Fruit fly (Drosophila melanogaster) whole organism, embryonic: ENCODE data around the gene CG31219.

Experiments
- BEAF-32 ChIP-seq: fragments of 200-800 bp; sonication (Bioruptor generic); optimal IDR thresholded peaks from 3 replicates; lab custom pipeline; 2017; ENCODE audit warnings: missing biosample characterization, missing genetic modification characterization, mild to moderate bottlenecking, moderate library complexity, missing genetic modification reagents
- CG10147 ChIP-seq: fragments of 200-800 bp; sonication (Bioruptor generic); optimal IDR thresholded peaks from 2 replicates; lab custom pipeline; 2019; ENCODE audit warnings: missing biosample characterization, mild to moderate bottlenecking, missing genetic modification characterization, moderate library complexity
- CG10209 ChIP-seq: fragments of 200-800 bp; sonication (Bioruptor generic); optimal IDR thresholded peaks from 3 replicates; lab custom pipeline; 2017; ENCODE audit warnings: missing biosample characterization, mild to moderate bottlenecking, missing genetic modification characterization, missing genetic modification reagents
- CG12104 ChIP-seq: fragments of 200-800 bp; sonication (Bioruptor generic); optimal IDR thresholded peaks from 3 replicates; lab custom pipeline; 2016; ENCODE audit warnings: missing biosample characterization, missing genetic modification characterization
- CG12299 ChIP-seq: fragments of 200-800 bp; sonication (Bioruptor generic); optimal IDR thresholded peaks from 2 replicates; lab custom pipeline; 2018; ENCODE audit warnings: missing biosample characterization, mild to moderate bottlenecking, missing genetic modification characterization
- CG12744 ChIP-seq: fragments of 200-800 bp; sonication (Bioruptor generic); optimal IDR thresholded peaks from 2 replicates; lab custom pipeline; 2016; ENCODE audit warnings: missing biosample characterization, missing genetic modification characterization
- CG18764 ChIP-seq: fragments of 200-800 bp; sonication (Bioruptor generic); optimal IDR thresholded peaks from 3 replicates; lab custom pipeline; 2016; ENCODE audit warnings: missing biosample characterization, missing genetic modification characterization
- CG2199 ChIP-seq: fragments of 200-800 bp; sonication (Bioruptor generic); IDR thresholded peaks from 3 replicates; pipeline ENCODE4 v1.3.6; 2022; ENCODE audit warnings: missing biosample characterization, missing genetic modification characterization
- CG33557 ChIP-seq: fragments of 200-800 bp; sonication (Bioruptor generic); optimal IDR thresholded peaks from 2 replicates; lab custom pipeline; 2019; ENCODE audit warnings: missing biosample characterization, mild to moderate bottlenecking, missing genetic modification characterization, moderate library complexity
- CG3407 ChIP-seq: fragments of 200-800 bp; sonication (Bioruptor generic); optimal IDR thresholded peaks from 2 replicates; lab custom pipeline; 2018; ENCODE audit warnings: missing biosample characterization, mild to moderate bottlenecking, missing genetic modification characterization
- CG42726 ChIP-seq: fragments of 200-800 bp; sonication (Bioruptor generic); IDR thresholded peaks from 2 replicates; pipeline ENCODE4 v1.3.6; 2022; ENCODE audit warnings: missing biosample characterization, missing genetic modification characterization; ENCODE audit not compliant: partially characterized antibody
- CG43689 ChIP-seq: fragments of 200-800 bp; sonication (Bioruptor generic); IDR thresholded peaks from 2 replicates; pipeline ENCODE4 v1.3.6; 2022; ENCODE audit warnings: missing biosample characterization, missing genetic modification characterization
- CG4404 ChIP-seq: fragments of 200-800 bp; sonication (Bioruptor generic); IDR thresholded peaks from 2 replicates; pipeline ENCODE4 v1.3.6; 2022; ENCODE audit warnings: missing biosample characterization, missing genetic modification characterization
- CG5180 ChIP-seq: fragments of 200-800 bp; sonication (Bioruptor generic); optimal IDR thresholded peaks from 3 replicates; lab custom pipeline; 2017; ENCODE audit warnings: missing biosample characterization, missing genetic modification characterization, mild to moderate bottlenecking, moderate library complexity, missing genetic modification reagents
- CG9215 ChIP-seq: fragments of 200-800 bp; sonication (Bioruptor generic); IDR thresholded peaks from 2 replicates; pipeline ENCODE4 v1.3.6; 2022; ENCODE audit warnings: missing biosample characterization, missing genetic modification characterization
- Camta ChIP-seq: fragments of 200-800 bp; sonication (Bioruptor generic); optimal IDR thresholded peaks from 2 replicates; lab custom pipeline; 2016; ENCODE audit warnings: missing biosample characterization, missing genetic modification characterization
- D19B ChIP-seq: fragments of 200-800 bp; sonication (Bioruptor generic); optimal IDR thresholded peaks from 2 replicates; lab custom pipeline; 2017; ENCODE audit warnings: missing biosample characterization, mild to moderate bottlenecking, missing genetic modification characterization
- Doc2 ChIP-seq: fragments of 200-800 bp; sonication (Bioruptor generic); IDR thresholded peaks from 2 replicates; pipeline ENCODE4 v1.3.6; 2022; ENCODE audit warnings: missing biosample characterization, missing genetic modification characterization
- ERR ChIP-seq: fragments of 200-800 bp; sonication (Bioruptor generic); optimal IDR thresholded peaks from 2 replicates; lab custom pipeline; 2016; ENCODE audit warnings: missing biosample characterization, missing genetic modification characterization
- H2.0 ChIP-seq: fragments of 200-800 bp; sonication (Bioruptor generic); IDR thresholded peaks from 2 replicates; pipeline ENCODE4 v1.3.6; 2022; ENCODE audit warnings: missing biosample characterization, missing genetic modification characterization
- Hmx ChIP-seq: fragments of 200-800 bp; sonication (Bioruptor generic); optimal IDR thresholded peaks from 2 replicates; lab custom pipeline; 2016; ENCODE audit warnings: missing biosample characterization, missing genetic modification characterization
- Jarid2 ChIP-seq: fragments of 200-800 bp; sonication (Bioruptor generic); optimal IDR thresholded peaks from 3 replicates; lab custom pipeline; 2017; ENCODE audit warnings: mild to moderate bottlenecking, missing biosample characterization, missing genetic modification reagents, missing genetic modification characterization
- Lim3 ChIP-seq: fragments of 200-800 bp; sonication (Bioruptor generic); IDR thresholded peaks from 2 replicates; pipeline ENCODE4 v1.3.6; 2022; ENCODE audit warnings: missing biosample characterization, missing genetic modification characterization
- MESR4 ChIP-seq: fragments of 200-800 bp; sonication (Bioruptor generic); optimal IDR thresholded peaks from 2 replicates; lab custom pipeline; 2018; ENCODE audit warnings: missing biosample characterization, mild to moderate bottlenecking, missing genetic modification characterization, moderate library complexity
- Oaz ChIP-seq: fragments of 200-800 bp; sonication (Bioruptor generic); IDR thresholded peaks from 2 replicates; pipeline ENCODE4 v1.3.6; 2022; ENCODE audit warnings: missing biosample characterization, missing genetic modification characterization
- PHDP ChIP-seq: fragments of 200-800 bp; sonication (Bioruptor generic); optimal IDR thresholded peaks from 3 replicates; lab custom pipeline; 2018; ENCODE audit warnings: missing biosample characterization, mild to moderate bottlenecking, missing genetic modification characterization, moderate library complexity
- Rfx ChIP-seq: fragments of 200-800 bp; sonication (Bioruptor generic); IDR thresholded peaks from 2 replicates; pipeline ENCODE4 v1.3.6; 2022; ENCODE audit warnings: missing biosample characterization, missing genetic modification characterization
- Rx ChIP-seq: fragments of 200-800 bp; sonication (Bioruptor generic); IDR thresholded peaks from 2 replicates; pipeline ENCODE4 v1.3.6; 2022; ENCODE audit warnings: missing biosample characterization, missing genetic modification characterization
- ac ChIP-seq: fragments of 200-800 bp; sonication (Bioruptor generic); optimal IDR thresholded peaks from 3 replicates; lab custom pipeline; 2017; ENCODE audit warnings: missing biosample characterization, mild to moderate bottlenecking, missing genetic modification characterization
- bsh ChIP-seq, 2 experiments: fragments of 200-800 bp; sonication (Bioruptor generic); optimal IDR thresholded peaks; 2 replicates each; lab custom pipeline; 2017 to 2018; ENCODE audit warnings: mild to moderate bottlenecking in 2 of 2, missing biosample characterization in 2 of 2, missing genetic modification characterization in 2 of 2, moderate library complexity in 1 of 2
- cg ChIP-seq: fragments of 200-800 bp; sonication (Bioruptor generic); optimal IDR thresholded peaks from 3 replicates; lab custom pipeline; 2019; ENCODE audit warnings: missing biosample characterization, mild to moderate bottlenecking, missing genetic modification characterization, moderate library complexity
- chinmo ChIP-seq: fragments of 200-800 bp; sonication (Bioruptor generic); IDR thresholded peaks from 4 replicates; pipeline ENCODE4 v1.3.6; 2022; ENCODE audit warnings: missing biosample characterization, missing genetic modification characterization; ENCODE audit not compliant: partially characterized antibody
- corto ChIP-seq: fragments of 200-800 bp; sonication (Bioruptor generic); optimal IDR thresholded peaks from 2 replicates; lab custom pipeline; 2016; ENCODE audit warnings: missing biosample characterization, mild to moderate bottlenecking, missing genetic modification characterization, moderate library complexity
- crp ChIP-seq, 2 experiments: fragments of 200-800 bp; sonication (Bioruptor generic); optimal IDR thresholded peaks; 2 replicates in 1 of 2; 3 replicates in 1 of 2; lab custom pipeline; 2017; ENCODE audit warnings: missing biosample characterization in 2 of 2, missing genetic modification characterization in 2 of 2, mild to moderate bottlenecking in 1 of 2, moderate library complexity in 1 of 2
- cwo ChIP-seq: fragments of 200-800 bp; sonication (Bioruptor generic); optimal IDR thresholded peaks from 3 replicates; lab custom pipeline; 2017; ENCODE audit warnings: missing biosample characterization, missing genetic modification characterization, mild to moderate bottlenecking, moderate library complexity, missing genetic modification reagents
- esg ChIP-seq: fragments of 200-800 bp; sonication (Bioruptor generic); conservative IDR thresholded peaks from 2 replicates; pipeline ENCODE4 v1.3.6; 2022; ENCODE audit warnings: missing biosample characterization, missing genetic modification characterization
- exex ChIP-seq: fragments of 200-800 bp; sonication (Bioruptor generic); optimal IDR thresholded peaks from 4 replicates; lab custom pipeline; 2018; ENCODE audit warnings: missing biosample characterization, mild to moderate bottlenecking, missing genetic modification characterization, moderate library complexity
- gcm2 ChIP-seq: fragments of 200-800 bp; sonication (Bioruptor generic); optimal IDR thresholded peaks from 2 replicates; lab custom pipeline; 2016; ENCODE audit warnings: missing biosample characterization, missing genetic modification characterization
- gro ChIP-seq: fragments of 200-800 bp; sonication (Bioruptor generic); optimal IDR thresholded peaks from 2 replicates; lab custom pipeline; 2016; ENCODE audit warnings: missing biosample characterization, missing genetic modification characterization
- ken ChIP-seq: fragments of 200-800 bp; sonication (Bioruptor generic); IDR thresholded peaks from 3 replicates; pipeline ENCODE4 v1.3.6; 2022; ENCODE audit warnings: missing biosample characterization, missing genetic modification characterization
- nom ChIP-seq: fragments of 200-800 bp; sonication (Bioruptor generic); optimal IDR thresholded peaks from 2 replicates; lab custom pipeline; 2017; ENCODE audit warnings: missing biosample characterization, missing genetic modification characterization, mild to moderate bottlenecking, moderate library complexity, missing genetic modification reagents
- ranshi ChIP-seq: fragments of 200-800 bp; sonication (Bioruptor generic); IDR thresholded peaks from 2 replicates; pipeline ENCODE4 v1.3.6; 2022; ENCODE audit warnings: missing biosample characterization, missing genetic modification characterization
- salm ChIP-seq: fragments of 200-800 bp; sonication (Bioruptor generic); optimal IDR thresholded peaks from 2 replicates; lab custom pipeline; 2018; ENCODE audit warnings: missing biosample characterization, mild to moderate bottlenecking, missing genetic modification characterization
- sd ChIP-seq: fragments of 200-800 bp; sonication (Bioruptor generic); optimal IDR thresholded peaks from 3 replicates; lab custom pipeline; 2018; ENCODE audit warnings: missing biosample characterization, mild to moderate bottlenecking, missing genetic modification characterization, moderate library complexity
- sna ChIP-seq: fragments of 200-800 bp; sonication (Bioruptor generic); IDR thresholded peaks from 2 replicates; pipeline ENCODE4 v1.3.6; 2022; ENCODE audit warnings: missing biosample characterization, missing genetic modification characterization; ENCODE audit not compliant: partially characterized antibody
- tio ChIP-seq: fragments of 200-800 bp; sonication (Bioruptor generic); optimal IDR thresholded peaks from 2 replicates; lab custom pipeline; 2017; ENCODE audit warnings: missing biosample characterization, missing genetic modification characterization, inconsistent platforms
- tna ChIP-seq: fragments of 200-800 bp; sonication (Bioruptor generic); IDR thresholded peaks from 2 replicates; pipeline ENCODE4 v1.3.6; 2022; ENCODE audit warnings: missing biosample characterization, missing genetic modification characterization; ENCODE audit not compliant: partially characterized antibody
- zen ChIP-seq: fragments of 200-800 bp; sonication (Bioruptor generic); optimal IDR thresholded peaks from 3 replicates; lab custom pipeline; 2018; ENCODE audit warnings: missing biosample characterization, mild to moderate bottlenecking, missing genetic modification characterization, moderate library complexity

CG31219 gene

dm6 chr3R:19641498-19642065, 9.2 kb upstream of the CG31219 start (continued):
- TF ChIP-seq CG33557 (GFP tag; lab: Kevin White, UChicago) (peak; percentile 72), ken (GFP tag; lab: Robert Waterston, UW) (peak; percentile 87), ERR (GFP tag; lab: Kevin White, UChicago) (peak; percentile 31), CG9215 (GFP tag; lab: Robert Waterston, UW) (no peak; the same call in 1 of the 2 replicates), gro (GFP tag; lab: Kevin White, UChicago) (peak; percentile 66), sd (peak; percentile 47), MESR4 (GFP tag; lab: Kevin White, UChicago) (no peak), CG10209 (GFP tag; lab: Kevin White, UChicago) (peak; percentile 79), D19B (GFP tag; lab: Kevin White, UChicago) (peak; percentile 62), PHDP (peak; percentile 96), CG12744 (GFP tag; lab: Kevin White, UChicago) (peak; percentile 41), ac (GFP tag; lab: Kevin White, UChicago) (peak; percentile 18), CG43689 (GFP tag; lab: Robert Waterston, UW) (peak; percentile 84), tna (no peak), CG12104 (GFP tag; lab: Kevin White, UChicago) (peak; percentile 83), cg (GFP tag; lab: Kevin White, UChicago) (peak; percentile 16), sna (GFP tag; lab: Robert Waterston, UW) (no peak), crp (GFP tag; optimal IDR thresholded peaks at IDR 0.05; lab: Kevin White, UChicago) (no peak), Doc2 (GFP tag; lab: Robert Waterston, UW) (peak; percentile 59; the same call in 1 of the 2 replicates), CG10147 (GFP tag; lab: Kevin White, UChicago) (peak; percentile 83), CG42726 (GFP tag; lab: Robert Waterston, UW) (no peak), salm (tag; lab: Kevin White, UChicago) (peak; percentile 88), CG4404 (GFP tag; lab: Robert Waterston, UW) (no peak), BEAF-32 (GFP tag; lab: Kevin White, UChicago) (no peak), esg (peak; percentile 80), H2.0 (GFP tag; lab: Robert Waterston, UW) (peak; percentile 89), Hmx (GFP tag; lab: Kevin White, UChicago) (no peak), corto (peak; percentile 47), ranshi (peak; percentile 92), exex (tag; lab: Kevin White, UChicago) (peak; percentile 66), Oaz (peak; percentile 75), Camta (GFP tag; lab: Kevin White, UChicago) (peak; percentile 56), CG2199 (GFP tag; lab: Robert Waterston, UW) (0 out of 3 replicates have a peak, but pooled peaks have one; percentile 65), cwo (GFP tag; lab: Kevin White, UChicago) (peak; percentile 86), bsh (GFP tag; optimal IDR thresholded peaks at IDR 0.05; lab: Kevin White, UChicago) (peak in 1 of 2 experiments; percentile 92), tio (peak; percentile 60), nom (GFP tag; lab: Kevin White, UChicago) (peak; percentile 44), Jarid2 (GFP tag; lab: Kevin White, UChicago) (peak; percentile 43), Lim3 (0 out of 2 replicates have a peak, but pooled peaks have one; percentile 51), CG3407 (GFP tag; lab: Kevin White, UChicago) (peak; percentile 64), chinmo (GFP tag; lab: Robert Waterston, UW) (no peak), CG5180 (GFP tag; lab: Kevin White, UChicago) (peak; percentile 73), CG12299 (tag; lab: Kevin White, UChicago) (peak; percentile 88), Rx (GFP tag; lab: Robert Waterston, UW) (peak; percentile 76), CG18764 (GFP tag; lab: Kevin White, UChicago) (peak; percentile 56), Rfx (GFP tag; lab: Robert Waterston, UW) (peak; percentile 91), gcm2 (GFP tag; lab: Kevin White, UChicago) (no peak), zen (peak; percentile 71)
